Fruit fly (Drosophila melanogaster) whole organism, wandering third instar larva: ENCODE results near the gene CG15525.

Experiments
- CG32264 ChIP-seq: fragments of 200-800 bp; sonication (Bioruptor generic); optimal IDR thresholded peaks from 2 replicates; lab custom pipeline; 2016; ENCODE audit warnings: missing biosample characterization, missing genetic modification characterization
- Dfd ChIP-seq: fragments of >200 bp; optimal IDR thresholded peaks from 2 replicates; lab custom pipeline; 2017; ENCODE audit warnings: missing biosample characterization, missing genetic modification characterization
- Hnf4 ChIP-seq: fragments of 200-800 bp; sonication (Bioruptor generic); optimal IDR thresholded peaks from 2 replicates; lab custom pipeline; 2016; ENCODE audit warnings: missing biosample characterization, mild to moderate bottlenecking, missing genetic modification characterization
- Myc ChIP-seq: fragments of >200 bp; optimal IDR thresholded peaks from 2 replicates; lab custom pipeline; 2017
- Rel ChIP-seq, 2 experiments: fragments of 200-800 bp; sonication (Bioruptor generic) in 1 of 2; optimal IDR thresholded peaks; 2 replicates in 1 of 2; 3 replicates in 1 of 2; lab custom pipeline; 2016 to 2019; ENCODE audit warnings: mild to moderate bottlenecking in 2 of 2, missing biosample characterization in 2 of 2, missing genetic modification characterization in 2 of 2, moderate library complexity in 1 of 2
- ey ChIP-seq: fragments of 200-800 bp; sonication (Bioruptor generic); optimal IDR thresholded peaks from 2 replicates; lab custom pipeline; 2016; ENCODE audit warnings: missing biosample characterization, missing genetic modification characterization
- fru ChIP-seq: fragments of 200-800 bp; sonication (Bioruptor generic); optimal IDR thresholded peaks from 3 replicates; lab custom pipeline; 2016; ENCODE audit warnings: missing biosample characterization, mild to moderate bottlenecking, missing genetic modification characterization
- pan ChIP-seq: fragments of >200 bp; optimal IDR thresholded peaks from 2 replicates; lab custom pipeline; 2017

DNA sequence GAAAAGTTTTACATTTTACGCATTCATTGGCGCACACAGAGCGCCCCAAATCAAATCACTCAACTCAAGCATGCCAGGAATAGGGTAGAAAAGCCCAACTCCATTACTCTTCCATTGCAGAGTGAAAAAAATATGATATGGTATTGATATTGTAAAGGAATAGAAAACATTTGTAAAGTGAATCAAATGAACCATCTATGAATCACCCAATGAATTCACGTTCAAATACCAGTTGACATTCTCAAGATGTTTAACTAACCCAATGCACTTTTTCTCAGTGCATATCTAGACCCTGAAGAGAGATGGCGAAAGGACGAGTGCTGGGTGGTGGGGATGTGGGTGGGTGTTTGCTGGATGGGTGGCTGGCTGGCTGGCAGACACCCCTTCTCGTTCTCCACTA lies 18.9 kb downstream of the CG15525 start:
- TF ChIP-seq Rel (GFP tag; optimal IDR thresholded peaks at IDR 0.05; lab: Kevin White, UChicago) (no peak), Rel (tag; optimal IDR thresholded peaks at IDR 0.05; lab: Kevin White, UChicago) (no peak), Hnf4 (no peak), CG32264 (GFP tag; lab: Kevin White, UChicago) (no peak), pan (lab: Kevin White, UChicago) (no peak), Dfd (GFP tag; lab: Kevin White, UChicago) (no peak), Myc (lab: Kevin White, UChicago) (no peak), ey (GFP tag; lab: Kevin White, UChicago) (peak; percentile 39), fru (GFP tag; lab: Kevin White, UChicago) (peak; percentile 48)
